Worm (Caenorhabditis elegans): ENCODE data around the gene ints-11.

- TF ChIP-seq flt-1 (GFP tag; IDR thresholded peaks at IDR 0.05) (no peak), tab-1 (GFP tag; IDR thresholded peaks at IDR 0.05) (no peak)
Measured at ce11 chrII:8129040-8129387, 14.3 kb downstream of the ints-11 start.
